Fruit fly (Drosophila melanogaster) whole organism, embryonic: ENCODE measurements around the gene CG5986.

Experiments
- Atf3 ChIP-seq: fragments of 200-800 bp; sonication (Bioruptor generic); optimal IDR thresholded peaks from 3 replicates; lab custom pipeline; 2016; ENCODE audit warnings: missing biosample characterization, missing genetic modification characterization
- Awh ChIP-seq: fragments of 200-800 bp; sonication (Bioruptor generic); IDR thresholded peaks from 2 replicates; pipeline ENCODE4, ENCODE4 v1.3.6; 2022; ENCODE audit warnings: missing biosample characterization, missing genetic modification characterization
- BEAF-32 ChIP-seq: fragments of 200-800 bp; sonication (Bioruptor generic); optimal IDR thresholded peaks from 3 replicates; lab custom pipeline; 2017; ENCODE audit warnings: missing biosample characterization, missing genetic modification characterization, mild to moderate bottlenecking, moderate library complexity, missing genetic modification reagents
- Bgb ChIP-seq: fragments of 200-800 bp; sonication (Bioruptor generic); IDR thresholded peaks from 2 replicates; pipeline ENCODE4 v1.3.6; 2022; ENCODE audit warnings: missing biosample characterization, missing genetic modification characterization; ENCODE audit not compliant: partially characterized antibody
- CG1024 ChIP-seq: fragments of 200-800 bp; sonication (Bioruptor generic); IDR thresholded peaks from 2 replicates; pipeline ENCODE4 v1.3.6; 2022; ENCODE audit warnings: missing biosample characterization, missing genetic modification characterization
- CG10274 ChIP-seq: fragments of 200-800 bp; sonication (Bioruptor generic); optimal IDR thresholded peaks from 3 replicates; lab custom pipeline; 2017; ENCODE audit warnings: missing biosample characterization, mild to moderate bottlenecking, missing genetic modification characterization
- CG12236 ChIP-seq: fragments of 200-800 bp; sonication (Bioruptor generic); optimal IDR thresholded peaks from 2 replicates; lab custom pipeline; 2016; ENCODE audit warnings: missing biosample characterization, missing genetic modification characterization
- CG12391 ChIP-seq: fragments of 200-800 bp; sonication (Bioruptor generic); optimal IDR thresholded peaks from 3 replicates; lab custom pipeline; 2018; ENCODE audit warnings: missing biosample characterization, mild to moderate bottlenecking, missing genetic modification characterization, moderate library complexity
- CG15479 ChIP-seq: fragments of 200-800 bp; sonication (Bioruptor generic); optimal IDR thresholded peaks from 3 replicates; lab custom pipeline; 2019; ENCODE audit warnings: missing biosample characterization, mild to moderate bottlenecking, missing genetic modification characterization, moderate library complexity
- CG1602 ChIP-seq: fragments of 200-800 bp; sonication (Bioruptor generic); optimal IDR thresholded peaks from 3 replicates; lab custom pipeline; 2016; ENCODE audit warnings: missing biosample characterization, missing genetic modification characterization
- CG17186 ChIP-seq: fragments of 200-800 bp; sonication (Bioruptor generic); optimal IDR thresholded peaks from 3 replicates; lab custom pipeline; 2017; ENCODE audit warnings: missing biosample characterization, missing genetic modification reagents, missing genetic modification characterization
- CG17328 ChIP-seq: fragments of 200-800 bp; sonication (Bioruptor generic); IDR thresholded peaks from 2 replicates; pipeline ENCODE4 v1.3.6; 2022; ENCODE audit warnings: missing biosample characterization, missing genetic modification characterization
- CG17359 ChIP-seq: fragments of 200-800 bp; sonication (Bioruptor generic); optimal IDR thresholded peaks from 3 replicates; lab custom pipeline; 2018; ENCODE audit warnings: missing biosample characterization, mild to moderate bottlenecking, missing genetic modification characterization, moderate library complexity
- CG17361 ChIP-seq: fragments of 200-800 bp; sonication (Bioruptor generic); IDR thresholded peaks from 3 replicates; pipeline ENCODE4 v1.3.6; 2022; ENCODE audit warnings: missing biosample characterization, missing genetic modification characterization
- CG17802 ChIP-seq: fragments of 200-800 bp; sonication (Bioruptor generic); optimal IDR thresholded peaks from 2 replicates; lab custom pipeline; 2018; ENCODE audit warnings: missing biosample characterization, mild to moderate bottlenecking, missing genetic modification characterization, moderate library complexity
- CG18476 ChIP-seq: fragments of 200-800 bp; sonication (Bioruptor generic); optimal IDR thresholded peaks from 2 replicates; lab custom pipeline; 2016; ENCODE audit warnings: missing biosample characterization, mild to moderate bottlenecking, missing genetic modification characterization
- CG2712 ChIP-seq: fragments of 200-800 bp; optimal IDR thresholded peaks from 3 replicates; lab custom pipeline; 2019; ENCODE audit warnings: missing biosample characterization, mild to moderate bottlenecking, missing genetic modification characterization, moderate library complexity
- CG30431 ChIP-seq: fragments of 200-800 bp; sonication (Bioruptor generic); optimal IDR thresholded peaks from 2 replicates; lab custom pipeline; 2017; ENCODE audit warnings: missing biosample characterization, missing genetic modification characterization
- CG3065 ChIP-seq: fragments of 200-800 bp; sonication (Bioruptor generic); optimal IDR thresholded peaks from 2 replicates; lab custom pipeline; 2016; ENCODE audit warnings: missing biosample characterization, missing genetic modification characterization
- CG3847 ChIP-seq: fragments of 200-800 bp; sonication (Bioruptor generic); IDR thresholded peaks from 2 replicates; pipeline ENCODE4 v1.3.6; 2022; ENCODE audit warnings: missing biosample characterization, missing genetic modification characterization
- CG4424 ChIP-seq: fragments of 200-800 bp; sonication (Bioruptor generic); optimal IDR thresholded peaks from 3 replicates; lab custom pipeline; 2016; ENCODE audit warnings: missing biosample characterization, missing genetic modification characterization
- CG4707 ChIP-seq: fragments of 200-800 bp; sonication (Bioruptor generic); optimal IDR thresholded peaks from 2 replicates; lab custom pipeline; 2018; ENCODE audit warnings: missing biosample characterization, mild to moderate bottlenecking, missing genetic modification characterization, moderate library complexity
- CG4730 ChIP-seq: fragments of 200-800 bp; sonication (Bioruptor generic); IDR thresholded peaks from 2 replicates; pipeline ENCODE4 v1.3.6; 2022; ENCODE audit warnings: missing biosample characterization, missing genetic modification characterization
- CG9817 ChIP-seq: fragments of 200-800 bp; sonication (Bioruptor generic); optimal IDR thresholded peaks from 2 replicates; lab custom pipeline; 2018; ENCODE audit warnings: missing biosample characterization, mild to moderate bottlenecking, missing genetic modification characterization, moderate library complexity
- E2f1 ChIP-seq: fragments of 200-800 bp; sonication (Bioruptor generic); IDR thresholded peaks from 2 replicates; pipeline ENCODE4 v1.3.6; 2022; ENCODE audit warnings: missing biosample characterization, missing genetic modification characterization
- GATAe ChIP-seq: fragments of 200-800 bp; sonication (Bioruptor generic); conservative IDR thresholded peaks from 2 replicates; pipeline ENCODE4 v1.3.6; 2022; ENCODE audit warnings: missing biosample characterization, missing genetic modification characterization
- HLH54F ChIP-seq: fragments of 200-800 bp; sonication (Bioruptor generic); optimal IDR thresholded peaks from 3 replicates; lab custom pipeline; 2016; ENCODE audit warnings: missing biosample characterization, missing genetic modification characterization
- Mes4 ChIP-seq: fragments of 200-800 bp; sonication (Bioruptor generic); optimal IDR thresholded peaks from 2 replicates; lab custom pipeline; 2016; ENCODE audit warnings: missing biosample characterization, missing genetic modification characterization
- Nf-YB ChIP-seq: fragments of 200-800 bp; sonication (Bioruptor generic); optimal IDR thresholded peaks from 3 replicates; lab custom pipeline; 2019; ENCODE audit warnings: missing biosample characterization, mild to moderate bottlenecking, missing genetic modification characterization, moderate library complexity
- NfI ChIP-seq: fragments of 200-800 bp; sonication (Bioruptor generic); optimal IDR thresholded peaks from 3 replicates; lab custom pipeline; 2018; ENCODE audit warnings: missing biosample characterization, mild to moderate bottlenecking, missing genetic modification characterization, moderate library complexity
- Pdp1 ChIP-seq, 2 experiments: fragments of 200-800 bp; sonication (Bioruptor generic); optimal IDR thresholded peaks; 3 replicates each; lab custom pipeline; 2016; ENCODE audit warnings: missing biosample characterization in 2 of 2, missing genetic modification characterization in 2 of 2, mild to moderate bottlenecking in 1 of 2, moderate library complexity in 1 of 2
- Ptx1 ChIP-seq: fragments of 200-800 bp; sonication (Bioruptor generic); IDR thresholded peaks from 2 replicates; pipeline ENCODE4 v1.3.6; 2022; ENCODE audit warnings: missing biosample characterization, missing genetic modification characterization
- Usf ChIP-seq: fragments of 200-800 bp; sonication (Bioruptor generic); optimal IDR thresholded peaks from 2 replicates; lab custom pipeline; 2017; ENCODE audit warnings: missing genotype, missing biosample characterization, missing genetic modification characterization
- Vsx1 ChIP-seq: fragments of 200-800 bp; sonication (Bioruptor generic); optimal IDR thresholded peaks from 2 replicates; lab custom pipeline; 2017; ENCODE audit warnings: missing biosample characterization, mild to moderate bottlenecking, missing genetic modification characterization, missing genetic modification reagents
- ap ChIP-seq: fragments of 200-800 bp; sonication (Bioruptor generic); IDR thresholded peaks from 2 replicates; pipeline ENCODE4 v1.3.6; 2022; ENCODE audit warnings: missing biosample characterization, missing genetic modification characterization
- az2 ChIP-seq: fragments of 200-800 bp; sonication (Bioruptor generic); optimal IDR thresholded peaks from 3 replicates; lab custom pipeline; 2016; ENCODE audit warnings: missing biosample characterization, missing genetic modification characterization
- btn ChIP-seq: fragments of 200-800 bp; sonication (Bioruptor generic); optimal IDR thresholded peaks from 2 replicates; lab custom pipeline; 2016; ENCODE audit warnings: missing biosample characterization, missing genetic modification characterization
- chif ChIP-seq, 2 experiments: fragments of 200-800 bp; sonication (Bioruptor generic); optimal IDR thresholded peaks; 3 replicates each; lab custom pipeline; 2016; ENCODE audit warnings: missing biosample characterization in 2 of 2, missing genetic modification characterization in 2 of 2
- gcm ChIP-seq: fragments of 200-800 bp; sonication (Bioruptor generic); optimal IDR thresholded peaks from 2 replicates; lab custom pipeline; 2019; ENCODE audit warnings: missing biosample characterization, mild to moderate bottlenecking, missing genetic modification characterization, moderate library complexity
- gt ChIP-seq: fragments of 200-800 bp; sonication (Bioruptor generic); IDR thresholded peaks from 2 replicates; pipeline ENCODE4 v1.3.6; 2022; ENCODE audit warnings: missing biosample characterization, missing genetic modification characterization
- jumu ChIP-seq: fragments of 200-800 bp; sonication (Bioruptor generic); optimal IDR thresholded peaks from 3 replicates; lab custom pipeline; 2016; ENCODE audit warnings: missing biosample characterization, missing genetic modification characterization
- kay ChIP-seq: fragments of 200-800 bp; sonication (Bioruptor generic); optimal IDR thresholded peaks from 2 replicates; lab custom pipeline; 2016; ENCODE audit warnings: missing biosample characterization, missing genetic modification characterization
- onecut ChIP-seq: fragments of 200-800 bp; sonication (Bioruptor generic); IDR thresholded peaks from 2 replicates; pipeline ENCODE4 v1.3.6; 2022; ENCODE audit warnings: missing biosample characterization, missing genetic modification characterization
- otp ChIP-seq: fragments of 200-800 bp; sonication (Bioruptor generic); IDR thresholded peaks from 3 replicates; pipeline ENCODE4, ENCODE4 v1.3.6; 2022; ENCODE audit warnings: missing biosample characterization, missing genetic modification characterization
- pho ChIP-seq: fragments of 200-800 bp; sonication (Bioruptor generic); optimal IDR thresholded peaks from 2 replicates; lab custom pipeline; 2016; ENCODE audit warnings: missing biosample characterization, missing genetic modification characterization
- ro ChIP-seq: fragments of 200-800 bp; sonication (Bioruptor generic); IDR thresholded peaks from 2 replicates; pipeline ENCODE4 v1.3.6; 2022; ENCODE audit warnings: missing biosample characterization, missing genetic modification characterization
- stwl ChIP-seq: fragments of 200-800 bp; sonication (Bioruptor generic); optimal IDR thresholded peaks from 3 replicates; lab custom pipeline; 2018; ENCODE audit warnings: missing biosample characterization, mild to moderate bottlenecking, missing genetic modification characterization, moderate library complexity
- tgo ChIP-seq: fragments of 200-800 bp; sonication (Bioruptor generic); IDR thresholded peaks from 3 replicates; pipeline ENCODE4 v1.3.6; 2022; ENCODE audit warnings: missing biosample characterization, missing genetic modification characterization
- vnd ChIP-seq: fragments of 200-800 bp; sonication (Bioruptor generic); IDR thresholded peaks from 3 replicates; pipeline ENCODE4 v1.3.6; 2022; ENCODE audit warnings: missing biosample characterization, missing genetic modification characterization; ENCODE audit not compliant: partially characterized antibody
- zfh1 ChIP-seq: fragments of 200-800 bp; sonication (Bioruptor generic); IDR thresholded peaks from 3 replicates; pipeline ENCODE4 v1.3.6; 2022; ENCODE audit warnings: missing biosample characterization, missing genetic modification characterization

The CG5986 gene

dm6 chr3R:24047998-24048511 is 465 bp downstream of the CG5986 start, which contains the start of gene Rox8 (continued):
- TF ChIP-seq vnd = peak; percentile 55; the same call in 2 of the 3 replicates
- TF ChIP-seq az2 (GFP tag; lab: Kevin White, UChicago) = peak; percentile 35
- TF ChIP-seq CG1024 (GFP tag; lab: Robert Waterston, UW) = no peak
- no peak for TF ChIP-seq CG12236 (GFP tag; lab: Kevin White, UChicago)
- TF ChIP-seq CG4730 (GFP tag; lab: Robert Waterston, UW) = no peak
- TF ChIP-seq Usf = no peak
- TF ChIP-seq zfh1 (GFP tag; lab: Robert Waterston, UW) = no peak
- TF ChIP-seq pho = peak; percentile 28
- peak; percentile 29 for TF ChIP-seq CG4424 (GFP tag; lab: Kevin White, UChicago)
- peak; percentile 22 for TF ChIP-seq Nf-YB (GFP tag; lab: Kevin White, UChicago)
- no peak for TF ChIP-seq CG10274
- 0 out of 2 replicates have a peak, but pooled peaks have one; percentile 16 for TF ChIP-seq E2f1
- peak; percentile 83 for TF ChIP-seq CG15479 (GFP tag; lab: Kevin White, UChicago)
- peak; percentile 13 for TF ChIP-seq gcm (GFP tag; lab: Kevin White, UChicago)
- peak; percentile 89 for TF ChIP-seq stwl (tag; lab: Kevin White, UChicago)
- TF ChIP-seq CG12391 (tag; lab: Kevin White, UChicago) = peak; percentile 44
- peak; percentile 48 for TF ChIP-seq jumu (GFP tag; lab: Kevin White, UChicago)
- peak; percentile 43 to 98 for TF ChIP-seq Pdp1 (GFP tag; optimal IDR thresholded peaks at IDR 0.05; lab: Kevin White, UChicago)
- peak; percentile 50 for TF ChIP-seq CG2712
- peak; percentile 22 for TF ChIP-seq CG17359 (tag; lab: Kevin White, UChicago)
- TF ChIP-seq tgo (GFP tag; lab: Robert Waterston, UW) = no peak; the same call in 2 of the 3 replicates
- TF ChIP-seq HLH54F = peak; percentile 39
- peak; percentile 47; the same call in 1 of the 3 replicates for TF ChIP-seq CG17361 (GFP tag; lab: Robert Waterston, UW)
- no peak for TF ChIP-seq ro
- TF ChIP-seq CG4707 (GFP tag; lab: Kevin White, UChicago) = no peak
- no peak for TF ChIP-seq CG30431 (GFP tag; lab: Kevin White, UChicago)
- TF ChIP-seq BEAF-32 = peak; percentile 49
- TF ChIP-seq gt (GFP tag; lab: Robert Waterston, UW) = no peak
- peak; percentile 52 for TF ChIP-seq Atf3 (GFP tag; lab: Kevin White, UChicago)
- TF ChIP-seq CG17186 (GFP tag; lab: Kevin White, UChicago) = peak; percentile 88
- no peak for TF ChIP-seq btn
- no peak for TF ChIP-seq Awh (GFP tag; lab: Robert Waterston, UW)
- peak; percentile 29 for TF ChIP-seq CG9817 (tag; lab: Kevin White, UChicago)
- peak in 1 of 2 experiments; percentile 26 for TF ChIP-seq chif (GFP tag; optimal IDR thresholded peaks at IDR 0.05; lab: Kevin White, UChicago)
- TF ChIP-seq CG17802 = no peak
- TF ChIP-seq CG18476 (GFP tag; lab: Kevin White, UChicago) = peak; percentile 33
- no peak for TF ChIP-seq CG17328 (GFP tag; lab: Robert Waterston, UW)
- 0 out of 2 replicates have a peak, but pooled peaks have one; percentile 6 for TF ChIP-seq ap (GFP tag; lab: Robert Waterston, UW)
- peak; percentile 28; the same call in 1 of the 2 replicates for TF ChIP-seq onecut (GFP tag; lab: Robert Waterston, UW)
- TF ChIP-seq otp (GFP tag; lab: Robert Waterston, UW) = 0 out of 3 replicates have a peak, but pooled peaks have one; percentile 30
- peak; percentile 23 for TF ChIP-seq NfI (GFP tag; lab: Kevin White, UChicago)
- peak; percentile 80 for TF ChIP-seq Vsx1 (GFP tag; lab: Kevin White, UChicago)
- peak; percentile 26 for TF ChIP-seq kay (GFP tag; lab: Kevin White, UChicago)
- 0 out of 2 replicates have a peak, but pooled peaks have one; percentile 9 for TF ChIP-seq GATAe (GFP tag; lab: Robert Waterston, UW)
- TF ChIP-seq Bgb = peak; percentile 48; the same call in 1 of the 2 replicates
- TF ChIP-seq CG3065 = no peak
- TF ChIP-seq Ptx1 = no peak
- peak; percentile 34; the same call in 1 of the 2 replicates for TF ChIP-seq CG3847
- peak; percentile 14 for TF ChIP-seq Mes4 (GFP tag; lab: Kevin White, UChicago)
- peak; percentile 14 for TF ChIP-seq CG1602
